Worm (Caenorhabditis elegans) whole organism, L3 larva: ENCODE measurements around the gene R03H10.4.

Source experiments
- ZK546.5 ChIP-seq: sonication (generic microtip); optimal IDR thresholded peaks from 2 replicates; lab custom pipeline; 2017; ENCODE audit warnings: missing biosample characterization, missing genetic modification characterization
- aly-2 ChIP-seq: fragments of 150-350 bp; optimal IDR thresholded peaks from 2 replicates; lab custom pipeline; 2014; ENCODE audit warnings: missing biosample characterization, missing genetic modification characterization
- egl-5 ChIP-seq: fragments of 150-350 bp; optimal IDR thresholded peaks from 2 replicates; lab custom pipeline; 2017; ENCODE audit warnings: missing biosample characterization, missing genetic modification reagents, missing genetic modification characterization, inconsistent platforms
- mdl-1 ChIP-seq: fragments of 150-350 bp; optimal IDR thresholded peaks from 2 replicates; lab custom pipeline; 2014; ENCODE audit warnings: missing biosample characterization, missing genetic modification characterization
- nhr-237 ChIP-seq: fragments of 150-350 bp; optimal IDR thresholded peaks from 2 replicates; lab custom pipeline; 2014; ENCODE audit warnings: missing biosample characterization, missing genetic modification characterization
- pha-4 ChIP-seq: fragments of 150-350 bp; optimal IDR thresholded peaks from 2 replicates; lab custom pipeline; 2014; ENCODE audit warnings: missing biosample characterization, missing genetic modification reagents, missing genetic modification characterization
- unc-39 ChIP-seq: sonication (generic microtip); optimal IDR thresholded peaks from 4 replicates; lab custom pipeline; 2017; ENCODE audit warnings: missing biosample characterization, missing genetic modification characterization
- ztf-11 ChIP-seq: fragments of 150-350 bp; optimal IDR thresholded peaks from 2 replicates; lab custom pipeline; 2014; ENCODE audit warnings: missing biosample characterization, missing genetic modification characterization
- ztf-4 ChIP-seq: fragments of 150-350 bp; optimal IDR thresholded peaks from 2 replicates; lab custom pipeline; 2014; ENCODE audit warnings: missing biosample characterization, missing genetic modification characterization

DNA sequence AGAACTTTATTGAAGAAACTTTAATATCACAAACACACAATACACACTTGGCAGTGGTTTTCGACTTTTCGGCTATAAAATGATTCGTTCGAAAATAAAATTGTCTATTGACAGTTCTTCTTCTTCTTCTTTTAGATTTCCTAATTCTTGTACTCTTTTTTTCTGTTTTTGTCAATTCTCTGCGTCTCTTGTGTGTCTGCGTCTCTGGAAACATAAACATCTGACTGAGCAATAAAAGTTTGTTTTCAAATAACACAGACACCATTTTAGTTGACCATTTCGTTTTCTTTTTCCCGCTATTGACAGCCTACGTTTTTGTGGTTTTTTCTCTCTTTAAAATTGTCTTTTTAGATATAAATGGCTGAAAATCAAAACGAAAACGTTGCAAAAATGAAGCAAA, 11.6 kb upstream of the R03H10.4 start, which contains the start of gene R03H10.1:
- TF ChIP-seq unc-39: no peak
- no peak for TF ChIP-seq ztf-4
- TF ChIP-seq ztf-11: no peak
- TF ChIP-seq egl-5: peak; percentile 51
- TF ChIP-seq mdl-1 (tag; lab: Kevin White, UChicago): no peak
- TF ChIP-seq ZK546.5 (tag; lab: Kevin White, UChicago): no peak
- peak; percentile 74 for TF ChIP-seq pha-4
- no peak for TF ChIP-seq aly-2 (tag; lab: Kevin White, UChicago)
- TF ChIP-seq nhr-237 (tag; lab: Kevin White, UChicago): no peak
